Fruit fly (Drosophila melanogaster): ENCODE data around the gene CG5004.
A peak's percentile ranks its signal among the peaks of the same experiment; 100 is the strongest.

The CG5004 gene

dm6 chrX:17125017-17125821 is 17.8 kb downstream of the CG5004 start (continued):
- TF ChIP-seq lov (optimal IDR thresholded peaks at IDR 0.05) (no peak), lov (GFP tag; IDR thresholded peaks at IDR 0.05) (no peak), unpg (GFP tag; optimal IDR thresholded peaks at IDR 0.05) (peak; percentile 77), CkIIα-i1 (GFP tag; IDR thresholded peaks at IDR 0.05) (no peak), nmo (GFP tag; optimal IDR thresholded peaks at IDR 0.05) (peak; percentile 28), Meics (GFP tag; optimal IDR thresholded peaks at IDR 0.05) (peak; percentile 81), Usf (GFP tag; optimal IDR thresholded peaks at IDR 0.05) (no peak), phol (tag; optimal IDR thresholded peaks at IDR 0.05) (peak; percentile 69), CG32532 (GFP tag; IDR thresholded peaks at IDR 0.05) (peak; percentile 78), CG3847 (GFP tag; IDR thresholded peaks at IDR 0.05) (peak; percentile 38), CG32772 (GFP tag; IDR thresholded peaks at IDR 0.05) (peak; percentile 62), ato (GFP tag; IDR thresholded peaks at IDR 0.05; ENCODE audit: partially characterized antibody) (peak; percentile 77), Adf1 (GFP tag; IDR thresholded peaks at IDR 0.05) (no peak; the same call in 1 of the 2 replicates), CG13424 (tag; optimal IDR thresholded peaks at IDR 0.05) (peak; percentile 81), NC2α (GFP tag; optimal IDR thresholded peaks at IDR 0.05) (no peak), hth (optimal IDR thresholded peaks at IDR 0.05) (no peak), gsb-n (tag; optimal IDR thresholded peaks at IDR 0.05) (peak; percentile 13), CG34376 (GFP tag; optimal IDR thresholded peaks at IDR 0.05) (peak; percentile 85), bsh (GFP tag; optimal IDR thresholded peaks at IDR 0.05) (peak in 1 of 2 experiments; percentile 45), CG9437 (GFP tag; optimal IDR thresholded peaks at IDR 0.05) (peak; percentile 13), CG9932 (GFP tag; IDR thresholded peaks at IDR 0.05) (peak; percentile 63), CG2199 (GFP tag; IDR thresholded peaks at IDR 0.05) (no peak), CG7987 (GFP tag; optimal IDR thresholded peaks at IDR 0.05) (no peak), Optix (GFP tag; IDR thresholded peaks at IDR 0.05) (peak; percentile 35; the same call in 1 of the 3 replicates), Dbx (GFP tag; IDR thresholded peaks at IDR 0.05) (peak; percentile 57; the same call in 2 of the 3 replicates), CG10959 (GFP tag; IDR thresholded peaks at IDR 0.05) (no peak), CG15601 (tag; optimal IDR thresholded peaks at IDR 0.05) (peak; percentile 12), Lpt (GFP tag; optimal IDR thresholded peaks at IDR 0.05) (no peak), chif (GFP tag; optimal IDR thresholded peaks at IDR 0.05) (peak; percentile 17 to 43), scrt (GFP tag; optimal IDR thresholded peaks at IDR 0.05) (peak; percentile 50), dimm (GFP tag; IDR thresholded peaks at IDR 0.05) (0 out of 2 replicates have a peak, but pooled peaks have one; percentile 19), Ravus (GFP tag; IDR thresholded peaks at IDR 0.05) (peak; percentile 22; the same call in 1 of the 2 replicates), amos (GFP tag; IDR thresholded peaks at IDR 0.05; ENCODE audit: partially characterized antibody) (peak; percentile 90), CG43689 (GFP tag; IDR thresholded peaks at IDR 0.05) (no peak), trem (tag; optimal IDR thresholded peaks at IDR 0.05) (peak; percentile 47), CG12155 (GFP tag; optimal IDR thresholded peaks at IDR 0.05) (peak; percentile 24), CG3065 (GFP tag; optimal IDR thresholded peaks at IDR 0.05) (no peak), insv (GFP tag; optimal IDR thresholded peaks at IDR 0.05) (no peak), aop (GFP tag; IDR thresholded peaks at IDR 0.05) (no peak), kay (GFP tag; optimal IDR thresholded peaks at IDR 0.05) (peak; percentile 6), CG42726 (GFP tag; IDR thresholded peaks at IDR 0.05; ENCODE audit: partially characterized antibody) (peak; percentile 76; the same call in 1 of the 2 replicates), Ssrp (tag; optimal IDR thresholded peaks at IDR 0.05) (peak; percentile 23), jumu (GFP tag; optimal IDR thresholded peaks at IDR 0.05) (peak; percentile 34), CG11398 (GFP tag; optimal IDR thresholded peaks at IDR 0.05) (peak; percentile 22), CG7745 (tag; optimal IDR thresholded peaks at IDR 0.05) (no peak), CG15073 (GFP tag; optimal IDR thresholded peaks at IDR 0.05) (no peak), CTCF (GFP tag; optimal IDR thresholded peaks at IDR 0.05) (no peak), Tbp (GFP tag; optimal IDR thresholded peaks at IDR 0.05) (no peak), Ptx1 (GFP tag; IDR thresholded peaks at IDR 0.05) (peak; percentile 81), Awh (GFP tag; IDR thresholded peaks at IDR 0.05) (peak; percentile 56; the same call in 1 of the 2 replicates)

Data from whole organism, embryonic.